Worm (Caenorhabditis elegans): ENCODE measurements around the gene nth-1.

nth-1 gene

ce11 chrIII:4294153-4294862, at the start of gene nth-1, which contains the start of gene R10E4.7:
TSS of gene nth-1 (minus strand) at chrIII:4294253.
TSS of gene R10E4.7 (plus strand) at chrIII:4294812.
- TF ChIP-seq nhr-28 (tag; optimal IDR thresholded peaks at IDR 0.05) (no peak), madf-5 (GFP tag; IDR thresholded peaks at IDR 0.05) (no peak), nhr-25 (tag; optimal IDR thresholded peaks at IDR 0.05; ENCODE audit: borderline replicate concordance, insufficient read depth) (no peak), hlh-30 (tag; optimal IDR thresholded peaks at IDR 0.05; ENCODE audit: insufficient read depth) (no peak), dmd-9 (GFP tag; IDR thresholded peaks at IDR 0.05) (no peak), saeg-2 (GFP tag; IDR thresholded peaks at IDR 0.05) (no peak), lir-3 (tag; optimal IDR thresholded peaks at IDR 0.05) (no peak), Y75B8A.6 (GFP tag; IDR thresholded peaks at IDR 0.05) (no peak), ztf-7 (tag; optimal IDR thresholded peaks at IDR 0.05) (no peak), mep-1 (tag; optimal IDR thresholded peaks at IDR 0.05) (no peak)

- TF ChIP-seq tra-1 (GFP tag; IDR thresholded peaks at IDR 0.05) (no peak), aha-1 (tag) (peak; percentile 72), dve-1 (tag; optimal IDR thresholded peaks at IDR 0.05; ENCODE audit: insufficient read depth) (no peak), nhr-10 (tag; optimal IDR thresholded peaks at IDR 0.05) (no peak), ZK337.2 (GFP tag; IDR thresholded peaks at IDR 0.05) (peak; percentile 60; the same call in 1 of the 2 replicates), lsy-2 (tag; optimal IDR thresholded peaks at IDR 0.05) (peak in 1 of 2 experiments; percentile 66), unc-62 (GFP tag; optimal IDR thresholded peaks at IDR 0.05 in 1 of 2) (peak in 1 of 2 experiments; percentile 84), unc-62 (tag; optimal IDR thresholded peaks at IDR 0.05) (no peak), T26A8.4 (GFP tag; IDR thresholded peaks at IDR 0.05) (no peak), unc-130 (GFP tag; optimal IDR thresholded peaks at IDR 0.05) (peak; percentile 72), mdl-1 (tag; optimal IDR thresholded peaks at IDR 0.05) (no peak), hif-1 (tag; optimal IDR thresholded peaks at IDR 0.05) (peak in 1 of 2 experiments; percentile 70), lir-3 (tag; optimal IDR thresholded peaks at IDR 0.05) (no peak), F26F4.8 (GFP tag; conservative IDR thresholded peaks at IDR 0.05) (no peak), nhr-237 (tag; optimal IDR thresholded peaks at IDR 0.05) (no peak), zfp-2 (tag; optimal IDR thresholded peaks at IDR 0.05) (no peak), mes-2 (tag; optimal IDR thresholded peaks at IDR 0.05; ENCODE audit: poor library complexity, severe bottlenecking) (peak; percentile 94), dmd-8 (GFP tag; IDR thresholded peaks at IDR 0.05) (no peak), dpl-1 (GFP tag; optimal IDR thresholded peaks at IDR 0.05) (peak; percentile 55)
Measured at ce11 chrIII:4343070-4343469, 49.0 kb upstream of the nth-1 start, which contains the start of the genes B0285.3 and lcmt-1. TSS of gene B0285.3 (minus strand) at chrIII:4343336. TSS of gene lcmt-1 (plus strand) at chrIII:4343446.

- peak in 1 of 2 experiments; percentile 59 for TF ChIP-seq mdl-1 (tag; optimal IDR thresholded peaks at IDR 0.05)
- peak; percentile 17 to 35 for TF ChIP-seq lsy-2 (tag; optimal IDR thresholded peaks at IDR 0.05)
- no peak for TF ChIP-seq nhr-11 (tag; optimal IDR thresholded peaks at IDR 0.05)
- peak; percentile 74 for TF ChIP-seq hmg-1.1 (GFP tag; IDR thresholded peaks at IDR 0.05)
- TF ChIP-seq mes-2 (tag; optimal IDR thresholded peaks at IDR 0.05; ENCODE audit: poor library complexity, severe bottlenecking): peak; percentile 26
- no peak for TF ChIP-seq dmd-8 (GFP tag; IDR thresholded peaks at IDR 0.05)
- no peak for TF ChIP-seq ceh-28 (tag; optimal IDR thresholded peaks at IDR 0.05)
- peak in 1 of 2 experiments; percentile 31 for TF ChIP-seq hif-1 (tag; optimal IDR thresholded peaks at IDR 0.05)
- TF ChIP-seq madf-9 (GFP tag; conservative IDR thresholded peaks at IDR 0.05): no peak
- no peak for TF ChIP-seq nhr-28 (tag; optimal IDR thresholded peaks at IDR 0.05)
- TF ChIP-seq fkh-10 (GFP tag; optimal IDR thresholded peaks at IDR 0.05): peak; percentile 6
- TF ChIP-seq egl-43 (GFP tag; IDR thresholded peaks at IDR 0.05): peak; percentile 51; the same call in 1 of the 2 replicates
- no peak for TF ChIP-seq pqm-1 (tag; optimal IDR thresholded peaks at IDR 0.05)
- peak; percentile 2 for TF ChIP-seq mxl-3 (GFP tag; optimal IDR thresholded peaks at IDR 0.05)
- TF ChIP-seq nhr-41 (GFP tag; IDR thresholded peaks at IDR 0.05): no peak
- peak; percentile 54 for TF ChIP-seq rbr-2 (tag; optimal IDR thresholded peaks at IDR 0.05)
- TF ChIP-seq daf-16 (GFP tag; optimal IDR thresholded peaks at IDR 0.05): no peak
- TF ChIP-seq daf-16 (tag; optimal IDR thresholded peaks at IDR 0.05): no peak
- no peak for TF ChIP-seq lir-3 (tag; optimal IDR thresholded peaks at IDR 0.05)
- TF ChIP-seq unc-62 (GFP tag; optimal IDR thresholded peaks at IDR 0.05 in 1 of 2): peak in 1 of 2 experiments; percentile 42
- TF ChIP-seq unc-62 (tag; optimal IDR thresholded peaks at IDR 0.05): no peak
- TF ChIP-seq ctbp-1 (GFP tag; IDR thresholded peaks at IDR 0.05): no peak
- TF ChIP-seq hlh-11 (tag; optimal IDR thresholded peaks at IDR 0.05): peak; percentile 0
- no peak for TF ChIP-seq skn-1 (tag; optimal IDR thresholded peaks at IDR 0.05)
- TF ChIP-seq dmd-9 (GFP tag; IDR thresholded peaks at IDR 0.05): no peak
- TF ChIP-seq set-16 (GFP tag; IDR thresholded peaks at IDR 0.05): peak; percentile 42; the same call in 1 of the 2 replicates
- TF ChIP-seq Y5F2A.4 (GFP tag; optimal IDR thresholded peaks at IDR 0.05): no peak
Measured at ce11 chrIII:4335614-4336013, 41.6 kb upstream of the nth-1 start.

Measured in whole organism, L4 larva.